Fruit fly (Drosophila melanogaster) whole organism, embryonic: ENCODE results near the gene CG31826.

Experiments used
- BEAF-32 ChIP-seq: fragments of 200-800 bp; sonication (Bioruptor generic); optimal IDR thresholded peaks from 3 replicates; lab custom pipeline; 2017; ENCODE audit warnings: missing biosample characterization, missing genetic modification characterization, mild to moderate bottlenecking, moderate library complexity, missing genetic modification reagents
- Bgb ChIP-seq: fragments of 200-800 bp; sonication (Bioruptor generic); IDR thresholded peaks from 2 replicates; pipeline ENCODE4 v1.3.6; 2022; ENCODE audit warnings: missing biosample characterization, missing genetic modification characterization; ENCODE audit not compliant: partially characterized antibody
- CG10267 ChIP-seq: fragments of 200-800 bp; sonication (Bioruptor generic); optimal IDR thresholded peaks from 2 replicates; lab custom pipeline; 2018; ENCODE audit warnings: missing biosample characterization, mild to moderate bottlenecking, missing genetic modification characterization, moderate library complexity
- CG13287 ChIP-seq: fragments of 200-800 bp; sonication (Bioruptor generic); IDR thresholded peaks from 2 replicates; pipeline ENCODE4 v1.3.6; 2022; ENCODE audit warnings: missing biosample characterization, missing genetic modification characterization; ENCODE audit not compliant: partially characterized antibody
- CG15514 ChIP-seq: fragments of 200-800 bp; sonication (Bioruptor generic); optimal IDR thresholded peaks from 3 replicates; lab custom pipeline; 2017; ENCODE audit warnings: missing biosample characterization, missing genetic modification characterization, mild to moderate bottlenecking, moderate library complexity, missing genetic modification reagents
- CG1603 ChIP-seq: fragments of 200-800 bp; sonication (Bioruptor generic); optimal IDR thresholded peaks from 2 replicates; lab custom pipeline; 2019; ENCODE audit warnings: missing biosample characterization, mild to moderate bottlenecking, missing genetic modification characterization, moderate library complexity
- CG17186 ChIP-seq: fragments of 200-800 bp; sonication (Bioruptor generic); optimal IDR thresholded peaks from 3 replicates; lab custom pipeline; 2017; ENCODE audit warnings: missing biosample characterization, missing genetic modification reagents, missing genetic modification characterization
- CG17361 ChIP-seq: fragments of 200-800 bp; sonication (Bioruptor generic); IDR thresholded peaks from 3 replicates; pipeline ENCODE4 v1.3.6; 2022; ENCODE audit warnings: missing biosample characterization, missing genetic modification characterization
- CG17829 ChIP-seq: fragments of 200-800 bp; optimal IDR thresholded peaks from 2 replicates; lab custom pipeline; 2019; ENCODE audit warnings: missing biosample characterization, mild to moderate bottlenecking, missing genetic modification characterization, moderate library complexity
- CG31388 ChIP-seq: fragments of 200-800 bp; sonication (Bioruptor generic); optimal IDR thresholded peaks from 2 replicates; lab custom pipeline; 2016; ENCODE audit warnings: missing biosample characterization, missing genetic modification characterization
- CG3838 ChIP-seq: fragments of 200-800 bp; sonication (Bioruptor generic); optimal IDR thresholded peaks from 3 replicates; lab custom pipeline; 2016; ENCODE audit warnings: missing biosample characterization, missing genetic modification characterization
- CG4328 ChIP-seq: fragments of 200-800 bp; sonication (Bioruptor generic); optimal IDR thresholded peaks from 3 replicates; lab custom pipeline; 2017; ENCODE audit warnings: missing biosample characterization, missing genetic modification reagents, missing genetic modification characterization
- CG4424 ChIP-seq: fragments of 200-800 bp; sonication (Bioruptor generic); optimal IDR thresholded peaks from 3 replicates; lab custom pipeline; 2016; ENCODE audit warnings: missing biosample characterization, missing genetic modification characterization
- CG7745 ChIP-seq: fragments of 200-800 bp; sonication (Bioruptor generic); optimal IDR thresholded peaks from 2 replicates; lab custom pipeline; 2018; ENCODE audit warnings: missing biosample characterization, mild to moderate bottlenecking, missing genetic modification characterization, moderate library complexity
- CG7786 ChIP-seq: fragments of 200-800 bp; sonication (Bioruptor generic); optimal IDR thresholded peaks from 2 replicates; lab custom pipeline; 2016; ENCODE audit warnings: missing biosample characterization, missing genetic modification characterization
- CG7963 ChIP-seq: fragments of 200-800 bp; sonication (Bioruptor generic); IDR thresholded peaks from 3 replicates; pipeline ENCODE4 v1.3.6; 2022; ENCODE audit warnings: missing biosample characterization, missing genetic modification characterization; ENCODE audit not compliant: partially characterized antibody
- CG9876 ChIP-seq: fragments of 200-800 bp; sonication (Bioruptor generic); optimal IDR thresholded peaks from 2 replicates; lab custom pipeline; 2016; ENCODE audit warnings: missing biosample characterization, missing genetic modification characterization
- Dll ChIP-seq: fragments of 200-800 bp; sonication (Bioruptor generic); IDR thresholded peaks from 4 replicates; pipeline ENCODE4 v1.3.6; 2022; ENCODE audit warnings: missing biosample characterization, missing genetic modification characterization; ENCODE audit not compliant: partially characterized antibody
- Doc3 ChIP-seq: fragments of 200-800 bp; sonication (Bioruptor generic); IDR thresholded peaks from 3 replicates; pipeline ENCODE4 v1.3.6; 2022; ENCODE audit warnings: missing biosample characterization, missing genetic modification characterization; ENCODE audit not compliant: partially characterized antibody
- ERR ChIP-seq: fragments of 200-800 bp; sonication (Bioruptor generic); optimal IDR thresholded peaks from 2 replicates; lab custom pipeline; 2016; ENCODE audit warnings: missing biosample characterization, missing genetic modification characterization
- H15 ChIP-seq: fragments of 200-800 bp; sonication (Bioruptor generic); IDR thresholded peaks from 3 replicates; pipeline ENCODE4 v1.3.6; 2022; ENCODE audit warnings: missing biosample characterization, missing genetic modification characterization
- Hr78 ChIP-seq, 2 experiments: fragments of 200-800 bp in 1 of 2; fragments of >200 bp in 1 of 2; sonication (Bioruptor generic) in 1 of 2; optimal IDR thresholded peaks; 2 replicates each; lab custom pipeline; 2017 to 2019; ENCODE audit warnings: missing biosample characterization in 2 of 2, missing genetic modification characterization in 2 of 2, mild to moderate bottlenecking in 1 of 2, moderate library complexity in 1 of 2
- Kr ChIP-seq: fragments of 200-800 bp; sonication (Bioruptor generic); optimal IDR thresholded peaks from 2 replicates; lab custom pipeline; 2017; ENCODE audit warnings: missing biosample characterization, mild to moderate bottlenecking, missing genetic modification characterization
- Mad ChIP-seq: fragments of 200-800 bp; sonication (Bioruptor generic); optimal IDR thresholded peaks from 2 replicates; lab custom pipeline; 2016; ENCODE audit warnings: missing biosample characterization, missing genetic modification characterization
- Med ChIP-seq: fragments of 200-800 bp; sonication (Bioruptor generic); peaks from one replicate; lab custom pipeline; 2016; ENCODE audit warnings: missing biosample characterization, missing genetic modification characterization, mild to moderate bottlenecking, inconsistent platforms, moderate library complexity
- Opbp ChIP-seq: fragments of 200-800 bp; sonication (Bioruptor generic); IDR thresholded peaks from 3 replicates; pipeline ENCODE4 v1.3.6; 2022; ENCODE audit warnings: missing biosample characterization, missing genetic modification characterization; ENCODE audit not compliant: partially characterized antibody
- Sin3A ChIP-seq: fragments of >200 bp; optimal IDR thresholded peaks from 2 replicates; lab custom pipeline; 2018
- ab ChIP-seq: fragments of 200-800 bp; sonication (Bioruptor generic); optimal IDR thresholded peaks from 2 replicates; lab custom pipeline; 2016; ENCODE audit warnings: missing biosample characterization, missing genetic modification characterization
- aop ChIP-seq: fragments of 200-800 bp; sonication (Bioruptor generic); IDR thresholded peaks from 2 replicates; pipeline ENCODE4 v1.3.6; 2022; ENCODE audit warnings: missing biosample characterization, missing genetic modification characterization
- bbx ChIP-seq: fragments of 200-800 bp; sonication (Bioruptor generic); IDR thresholded peaks from 2 replicates; pipeline ENCODE4 v1.3.6; 2022; ENCODE audit warnings: missing biosample characterization, missing genetic modification characterization; ENCODE audit not compliant: partially characterized antibody
- chinmo ChIP-seq: fragments of 200-800 bp; sonication (Bioruptor generic); IDR thresholded peaks from 4 replicates; pipeline ENCODE4 v1.3.6; 2022; ENCODE audit warnings: missing biosample characterization, missing genetic modification characterization; ENCODE audit not compliant: partially characterized antibody
- chm ChIP-seq: fragments of 200-800 bp; sonication (Bioruptor generic); IDR thresholded peaks from 2 replicates; pipeline ENCODE4 v1.3.6; 2022; ENCODE audit warnings: missing biosample characterization, missing genetic modification characterization
- croc ChIP-seq: fragments of 200-800 bp; sonication (Bioruptor generic); conservative IDR thresholded peaks from 3 replicates; pipeline ENCODE4 v1.3.6; 2022; ENCODE audit warnings: missing biosample characterization, missing genetic modification characterization
- gfzf ChIP-seq: fragments of 200-800 bp; sonication (Bioruptor generic); optimal IDR thresholded peaks from 2 replicates; lab custom pipeline; 2016; ENCODE audit warnings: missing biosample characterization, mild to moderate bottlenecking, missing genetic modification characterization, moderate library complexity
- grau ChIP-seq: fragments of 200-800 bp; optimal IDR thresholded peaks from 3 replicates; lab custom pipeline; 2019; ENCODE audit warnings: missing biosample characterization, mild to moderate bottlenecking, missing genetic modification characterization, moderate library complexity
- hb ChIP-seq: fragments of 200-800 bp; sonication (Bioruptor generic); IDR thresholded peaks from 3 replicates; pipeline ENCODE4 v1.3.6; 2022; ENCODE audit warnings: missing biosample characterization, missing genetic modification characterization; ENCODE audit not compliant: partially characterized antibody
- inv ChIP-seq: fragments of 200-800 bp; sonication (Bioruptor generic); IDR thresholded peaks from 2 replicates; pipeline ENCODE4 v1.3.6; 2022; ENCODE audit warnings: missing biosample characterization, missing genetic modification characterization; ENCODE audit not compliant: partially characterized antibody
- kah ChIP-seq: fragments of 200-800 bp; sonication (Bioruptor generic); optimal IDR thresholded peaks from 2 replicates; lab custom pipeline; 2018; ENCODE audit warnings: missing biosample characterization, mild to moderate bottlenecking, missing genetic modification characterization
- knrl ChIP-seq: fragments of 200-800 bp; sonication (Bioruptor generic); IDR thresholded peaks from 3 replicates; pipeline ENCODE4 v1.3.6; 2022; ENCODE audit warnings: missing biosample characterization, missing genetic modification characterization; ENCODE audit not compliant: partially characterized antibody
- mld ChIP-seq: fragments of 200-800 bp; sonication (Bioruptor generic); IDR thresholded peaks from 3 replicates; pipeline ENCODE4 v1.3.6; 2022; ENCODE audit warnings: missing biosample characterization, missing genetic modification characterization; ENCODE audit not compliant: partially characterized antibody
- nerfin-2 ChIP-seq: fragments of 200-800 bp; sonication (Bioruptor generic); IDR thresholded peaks from 2 replicates; pipeline ENCODE4 v1.3.6; 2022; ENCODE audit warnings: missing biosample characterization, missing genetic modification characterization; ENCODE audit not compliant: partially characterized antibody
- pros ChIP-seq: fragments of 200-800 bp; sonication (Bioruptor generic); optimal IDR thresholded peaks from 3 replicates; lab custom pipeline; 2019; ENCODE audit warnings: missing biosample characterization, mild to moderate bottlenecking, missing genetic modification characterization, moderate library complexity
- sens-2 ChIP-seq: fragments of 200-800 bp; sonication (Bioruptor generic); IDR thresholded peaks from 2 replicates; pipeline ENCODE4 v1.3.6; 2022; ENCODE audit warnings: missing biosample characterization, missing genetic modification characterization
- stwl ChIP-seq: fragments of 200-800 bp; sonication (Bioruptor generic); optimal IDR thresholded peaks from 3 replicates; lab custom pipeline; 2018; ENCODE audit warnings: missing biosample characterization, mild to moderate bottlenecking, missing genetic modification characterization, moderate library complexity
- tna ChIP-seq: fragments of 200-800 bp; sonication (Bioruptor generic); IDR thresholded peaks from 2 replicates; pipeline ENCODE4 v1.3.6; 2022; ENCODE audit warnings: missing biosample characterization, missing genetic modification characterization; ENCODE audit not compliant: partially characterized antibody
- ttk ChIP-seq: fragments of 200-800 bp; sonication (Bioruptor generic); IDR thresholded peaks from 2 replicates; pipeline ENCODE4 v2.1.2; 2022; ENCODE audit warnings: missing biosample characterization, missing genetic modification characterization
- tup ChIP-seq: fragments of 200-800 bp; sonication (Bioruptor generic); optimal IDR thresholded peaks from 2 replicates; lab custom pipeline; 2016; ENCODE audit warnings: missing biosample characterization, mild to moderate bottlenecking, missing genetic modification characterization, moderate library complexity
- vnd ChIP-seq: fragments of 200-800 bp; sonication (Bioruptor generic); IDR thresholded peaks from 3 replicates; pipeline ENCODE4 v1.3.6; 2022; ENCODE audit warnings: missing biosample characterization, missing genetic modification characterization; ENCODE audit not compliant: partially characterized antibody

Gene CG31826

DNA sequence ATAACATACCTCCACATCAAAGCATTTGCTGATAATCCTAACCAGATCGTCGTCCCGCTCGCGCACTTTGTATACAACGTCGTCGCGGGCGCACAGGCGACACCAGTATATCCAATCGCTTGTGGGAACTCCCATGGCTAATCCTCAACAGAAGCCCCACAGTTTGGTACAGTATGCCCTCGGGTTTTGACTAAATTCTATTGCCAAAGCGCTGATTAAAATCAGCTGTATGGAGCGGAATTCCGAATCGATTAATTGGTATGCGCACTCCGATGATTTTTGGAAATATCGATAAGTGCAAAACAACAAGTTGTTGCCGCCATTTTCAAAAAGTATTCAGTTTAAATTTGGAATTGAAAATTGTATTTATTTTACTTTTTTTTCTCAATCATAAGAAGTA is 4.8 kb downstream of the CG31826 start, which contains the start of gene wek (continued):
- peak; percentile 2 for TF ChIP-seq gfzf
- no peak for TF ChIP-seq H15 (GFP tag; lab: Robert Waterston, UW)
- peak; percentile 61 for TF ChIP-seq stwl (tag; lab: Kevin White, UChicago)
- TF ChIP-seq CG17186 (GFP tag; lab: Kevin White, UChicago) = peak; percentile 20
- TF ChIP-seq nerfin-2 (GFP tag; lab: Robert Waterston, UW) = peak; percentile 84
- TF ChIP-seq Bgb (GFP tag; lab: Robert Waterston, UW) = peak; percentile 74
- peak; percentile 85 for TF ChIP-seq CG7963 (GFP tag; lab: Robert Waterston, UW)
- peak; percentile 64 for TF ChIP-seq BEAF-32 (GFP tag; lab: Kevin White, UChicago)
- TF ChIP-seq mld (GFP tag; lab: Robert Waterston, UW) = peak; percentile 78
- TF ChIP-seq hb (GFP tag; lab: Robert Waterston, UW) = peak; percentile 46; the same call in 1 of the 3 replicates
- TF ChIP-seq Dll (GFP tag; lab: Robert Waterston, UW) = peak; percentile 83
- TF ChIP-seq CG4328 (GFP tag; lab: Kevin White, UChicago) = no peak
- TF ChIP-seq CG7786 (GFP tag; lab: Kevin White, UChicago) = no peak
- peak; percentile 84 for TF ChIP-seq CG13287 (GFP tag; lab: Robert Waterston, UW)
- TF ChIP-seq CG10267 (tag; lab: Kevin White, UChicago) = peak; percentile 49
- TF ChIP-seq tup (GFP tag; lab: Kevin White, UChicago) = no peak
- TF ChIP-seq Doc3 (GFP tag; lab: Robert Waterston, UW) = peak; percentile 52; the same call in 2 of the 3 replicates
- TF ChIP-seq bbx (GFP tag; lab: Robert Waterston, UW) = peak; percentile 76
- no peak for TF ChIP-seq Mad (GFP tag; lab: Kevin White, UChicago)
- peak; percentile 25 for TF ChIP-seq Med (GFP tag; lab: Kevin White, UChicago)
- peak; percentile 76 for TF ChIP-seq grau (tag; lab: Kevin White, UChicago)
- TF ChIP-seq knrl = peak; percentile 60; the same call in 2 of the 3 replicates
- no peak for TF ChIP-seq chm (GFP tag; lab: Robert Waterston, UW)
- TF ChIP-seq vnd = peak; percentile 60; the same call in 2 of the 3 replicates
- peak; percentile 89 for TF ChIP-seq CG15514 (GFP tag; lab: Kevin White, UChicago)
- peak; percentile 44 for TF ChIP-seq CG1603
- TF ChIP-seq kah = peak; percentile 95
- TF ChIP-seq Opbp (GFP tag; lab: Robert Waterston, UW) = peak; percentile 70; the same call in 2 of the 3 replicates

dm6 chr2L:15764029-15764428 is 8.9 kb downstream of the CG31826 start, which contains the start of gene CG3793:
TSS of gene CG3793 (plus strand) at chr2L:15764220.
- 0 out of 4 replicates have a peak, but pooled peaks have one; percentile 16 for TF ChIP-seq chinmo
- no peak for TF ChIP-seq CG3838
- TF ChIP-seq CG31388 (GFP tag; lab: Kevin White, UChicago) = no peak
- peak; percentile 83 for TF ChIP-seq tna (GFP tag; lab: Robert Waterston, UW)
- no peak for TF ChIP-seq croc
- no peak for TF ChIP-seq Hr78 (GFP tag; optimal IDR thresholded peaks at IDR 0.05; lab: Kevin White, UChicago)
- TF ChIP-seq ERR (GFP tag; lab: Kevin White, UChicago) = no peak
- TF ChIP-seq ab (GFP tag; lab: Kevin White, UChicago) = no peak
- no peak for TF ChIP-seq Kr (GFP tag; lab: Kevin White, UChicago)
- TF ChIP-seq CG10267 (tag; lab: Kevin White, UChicago) = peak; percentile 92
- TF ChIP-seq nerfin-2 (GFP tag; lab: Robert Waterston, UW) = peak; percentile 33; the same call in 1 of the 2 replicates
- no peak for TF ChIP-seq ttk (GFP tag; lab: Robert Waterston, UW)
- TF ChIP-seq pros = no peak
- TF ChIP-seq CG7745 (tag; lab: Kevin White, UChicago) = no peak
- TF ChIP-seq CG9876 (GFP tag; lab: Kevin White, UChicago) = no peak
- no peak for TF ChIP-seq sens-2 (GFP tag; lab: Robert Waterston, UW)
- TF ChIP-seq inv (GFP tag; lab: Robert Waterston, UW) = 0 out of 2 replicates have a peak, but pooled peaks have one; percentile 26
- no peak for TF ChIP-seq CG17361 (GFP tag; lab: Robert Waterston, UW)
- no peak for TF ChIP-seq aop (GFP tag; lab: Robert Waterston, UW)
- peak; percentile 69 for TF ChIP-seq stwl (tag; lab: Kevin White, UChicago)
- no peak for TF ChIP-seq Sin3A (lab: Kevin White, UChicago)
- TF ChIP-seq CG4424 (GFP tag; lab: Kevin White, UChicago) = no peak
- TF ChIP-seq CG17829 (tag; lab: Kevin White, UChicago) = no peak
